Worm (Caenorhabditis elegans): ENCODE data around the gene hadb-1.
A peak's percentile ranks its signal among the peaks of the same experiment; 100 is the strongest.

- TF ChIP-seq nhr-20 (tag; optimal IDR thresholded peaks at IDR 0.05) (no peak), unc-86 (tag; optimal IDR thresholded peaks at IDR 0.05) (no peak), nhr-237 (tag; optimal IDR thresholded peaks at IDR 0.05) (no peak), unc-30 (tag; optimal IDR thresholded peaks at IDR 0.05) (no peak), elt-3 (tag; optimal IDR thresholded peaks at IDR 0.05) (no peak), snpc-4 (tag; optimal IDR thresholded peaks at IDR 0.05) (no peak), ceh-82 (tag; optimal IDR thresholded peaks at IDR 0.05) (no peak), egl-27 (tag; optimal IDR thresholded peaks at IDR 0.05) (no peak), elt-2 (tag; optimal IDR thresholded peaks at IDR 0.05) (peak; percentile 89), rnt-1 (tag; optimal IDR thresholded peaks at IDR 0.05) (no peak), ztf-11 (tag; optimal IDR thresholded peaks at IDR 0.05) (no peak), alr-1 (tag; optimal IDR thresholded peaks at IDR 0.05; ENCODE audit: borderline replicate concordance) (no peak), ceh-88 (GFP tag; IDR thresholded peaks at IDR 0.05) (no peak), ztf-4 (tag; optimal IDR thresholded peaks at IDR 0.05) (no peak)
These were observed 45.4 kb upstream of the hadb-1 start for ce11 chrIII:8733667-8734066.

All from whole organism, L1 larva.